Worm (Caenorhabditis elegans) whole organism, mixed stage, embryonic: Measurements from ENCODE around the gene clec-233.

Source experiments
- cnd-1 ChIP-seq: fragments of 200-800 bp; sonication (Bioruptor generic); optimal IDR thresholded peaks from 2 replicates; lab custom pipeline; 2018; ENCODE audit warnings: mild to moderate bottlenecking, missing genetic modification characterization, missing compliant biosample characterization
- elt-1 ChIP-seq: sonication (generic microtip); optimal IDR thresholded peaks from 2 replicates; lab custom pipeline; 2017; ENCODE audit warnings: missing genetic modification characterization, mild to moderate bottlenecking, missing compliant biosample characterization, antibody characterized with exemption, moderate library complexity, borderline replicate concordance; ENCODE audit not compliant: insufficient read depth
- ham-2 ChIP-seq: fragments of 200-800 bp; sonication (Bioruptor generic); optimal IDR thresholded peaks from 2 replicates; lab custom pipeline; 2018; ENCODE audit warnings: mild to moderate bottlenecking, missing genetic modification characterization, missing compliant biosample characterization
- lin-13 ChIP-seq: fragments of 150-350 bp; optimal IDR thresholded peaks from 2 replicates; lab custom pipeline; 2014; ENCODE audit warnings: missing biosample characterization, missing genetic modification characterization
- lsy-2 ChIP-seq: fragments of 150-350 bp; optimal IDR thresholded peaks from 2 replicates; lab custom pipeline; 2014; ENCODE audit warnings: missing biosample characterization, missing genetic modification characterization
- mep-1 ChIP-seq: fragments of 150-350 bp; optimal IDR thresholded peaks from 2 replicates; lab custom pipeline; 2017; ENCODE audit warnings: missing biosample characterization, missing genetic modification reagents, missing genetic modification characterization, inconsistent platforms
- nhr-12 ChIP-seq: fragments of 150-350 bp; optimal IDR thresholded peaks from 2 replicates; lab custom pipeline; 2014; ENCODE audit warnings: missing biosample characterization, missing genetic modification characterization
- nhr-2 ChIP-seq: fragments of 150-350 bp; optimal IDR thresholded peaks from 2 replicates; lab custom pipeline; 2014; ENCODE audit warnings: missing biosample characterization, missing genetic modification characterization
- nhr-237 ChIP-seq: fragments of 150-350 bp; optimal IDR thresholded peaks from 2 replicates; lab custom pipeline; 2014; ENCODE audit warnings: missing biosample characterization, missing genetic modification characterization
- nhr-28 ChIP-seq: fragments of 150-350 bp; optimal IDR thresholded peaks from 2 replicates; lab custom pipeline; 2014; ENCODE audit warnings: missing biosample characterization, missing genetic modification characterization
- nhr-76 ChIP-seq: sonication (generic microtip); optimal IDR thresholded peaks from 2 replicates; lab custom pipeline; 2017; ENCODE audit warnings: missing biosample characterization, missing genetic modification characterization
- pha-4 ChIP-seq: fragments of 150-350 bp; optimal IDR thresholded peaks from 2 replicates; lab custom pipeline; 2018; ENCODE audit warnings: missing biosample characterization, missing genetic modification reagents, missing genetic modification characterization
- unc-62 ChIP-seq: fragments of 150-350 bp; optimal IDR thresholded peaks from 2 replicates; lab custom pipeline; 2014; ENCODE audit warnings: missing biosample characterization, missing genetic modification reagents, missing genetic modification characterization

ce11 chrV:16195379-16195778, 38.3 kb upstream of the clec-233 start, which contains the start of gene rabr-3:
- TF ChIP-seq lin-13 (tag; lab: Kevin White, UChicago) (no peak), nhr-12 (tag; lab: Kevin White, UChicago) (no peak), lsy-2 (tag; lab: Kevin White, UChicago) (no peak), cnd-1 (tag; lab: Kevin White, UChicago) (no peak), mep-1 (tag; lab: Kevin White, UChicago) (no peak), nhr-237 (no peak), ham-2 (GFP tag; lab: Kevin White, UChicago) (no peak), unc-62 (GFP tag; lab: Kevin White, UChicago) (no peak), elt-1 (tag; lab: Kevin White, UChicago) (no peak), nhr-76 (tag; lab: Kevin White, UChicago) (no peak), pha-4 (tag; lab: Kevin White, UChicago) (no peak), nhr-2 (tag; lab: Kevin White, UChicago) (no peak), nhr-28 (tag; lab: Kevin White, UChicago) (no peak)
